Fruit fly (Drosophila melanogaster) whole organism, adult: ENCODE measurements around the gene nompC.

Source experiments
- CG11617 ChIP-seq: fragments of 200-800 bp; sonication (Bioruptor generic); optimal IDR thresholded peaks from 2 replicates; lab custom pipeline; 2017; ENCODE audit warnings: mild to moderate bottlenecking, missing biosample characterization, missing genetic modification reagents, missing genetic modification characterization
- CG12768 ChIP-seq: fragments of 200-800 bp; sonication (Bioruptor generic); optimal IDR thresholded peaks from 2 replicates; lab custom pipeline; 2017; ENCODE audit warnings: missing biosample characterization, missing genetic modification characterization, mild to moderate bottlenecking, moderate library complexity, missing genetic modification reagents
- CG14711 ChIP-seq: fragments of 200-800 bp; sonication (Bioruptor generic); optimal IDR thresholded peaks from 2 replicates; lab custom pipeline; 2018; ENCODE audit warnings: missing biosample characterization, mild to moderate bottlenecking, missing genetic modification characterization, moderate library complexity
- CG1620 ChIP-seq: fragments of 200-800 bp; sonication (Bioruptor generic); optimal IDR thresholded peaks from 2 replicates; lab custom pipeline; 2016; ENCODE audit warnings: missing biosample characterization, missing genetic modification characterization
- CG33017 ChIP-seq: fragments of 200-800 bp; sonication (Bioruptor generic); optimal IDR thresholded peaks from 2 replicates; lab custom pipeline; 2018; ENCODE audit warnings: missing biosample characterization, mild to moderate bottlenecking, missing genetic modification characterization, moderate library complexity
- CG5204 ChIP-seq: fragments of 200-800 bp; sonication (Bioruptor generic); optimal IDR thresholded peaks from 2 replicates; lab custom pipeline; 2016; ENCODE audit warnings: missing biosample characterization, missing genetic modification characterization
- CG7045 ChIP-seq: fragments of 200-800 bp; sonication (Bioruptor generic); optimal IDR thresholded peaks from 2 replicates; lab custom pipeline; 2017; ENCODE audit warnings: missing biosample characterization, mild to moderate bottlenecking, missing genetic modification characterization
- CG7101 ChIP-seq: fragments of 200-800 bp; sonication (Bioruptor generic); optimal IDR thresholded peaks from 2 replicates; lab custom pipeline; 2018; ENCODE audit warnings: missing biosample characterization, mild to moderate bottlenecking, missing genetic modification characterization, moderate library complexity
- Clk ChIP-seq: fragments of 200-800 bp; sonication (Bioruptor generic); optimal IDR thresholded peaks from 2 replicates; lab custom pipeline; 2017; ENCODE audit warnings: missing biosample characterization, missing genetic modification characterization
- Crg-1 ChIP-seq: fragments of 200-800 bp; sonication (Bioruptor generic); optimal IDR thresholded peaks from 2 replicates; lab custom pipeline; 2016; ENCODE audit warnings: missing biosample characterization, missing genetic modification characterization
- Hr96 ChIP-seq: fragments of 200-800 bp; sonication (Bioruptor generic); optimal IDR thresholded peaks from 2 replicates; lab custom pipeline; 2016; ENCODE audit warnings: missing biosample characterization, missing genetic modification characterization
- Mnt ChIP-seq: fragments of 200-800 bp; sonication (Bioruptor generic); optimal IDR thresholded peaks from 2 replicates; lab custom pipeline; 2016; ENCODE audit warnings: missing biosample characterization, mild to moderate bottlenecking, missing genetic modification characterization
- bab1 ChIP-seq: fragments of 200-800 bp; sonication (Bioruptor generic); optimal IDR thresholded peaks from 3 replicates; lab custom pipeline; 2019; ENCODE audit warnings: missing biosample characterization, mild to moderate bottlenecking, missing genetic modification characterization, moderate library complexity
- cic ChIP-seq: fragments of 200-800 bp; sonication (Bioruptor generic); optimal IDR thresholded peaks from 2 replicates; lab custom pipeline; 2017; ENCODE audit warnings: missing biosample characterization, mild to moderate bottlenecking, missing genetic modification characterization, moderate library complexity
- cnc ChIP-seq, 2 experiments: fragments of >200 bp; optimal IDR thresholded peaks; 2 replicates each; lab custom pipeline; 2017
- kay ChIP-seq: fragments of 200-800 bp; sonication (Bioruptor generic); peaks from one replicate; lab custom pipeline; 2016; ENCODE audit warnings: missing biosample characterization, missing genetic modification characterization, borderline replicate concordance
- ovo ChIP-seq: fragments of 200-800 bp; sonication (Bioruptor generic); optimal IDR thresholded peaks from 2 replicates; lab custom pipeline; 2016; ENCODE audit warnings: missing biosample characterization, missing genetic modification characterization
- pad ChIP-seq: fragments of 200-800 bp; sonication (Bioruptor generic); optimal IDR thresholded peaks from 3 replicates; lab custom pipeline; 2017; ENCODE audit warnings: missing biosample characterization, missing genetic modification characterization, mild to moderate bottlenecking, moderate library complexity, missing genetic modification reagents
- tj ChIP-seq: fragments of 200-800 bp; sonication (Bioruptor generic); optimal IDR thresholded peaks from 3 replicates; lab custom pipeline; 2017; ENCODE audit warnings: missing biosample characterization, mild to moderate bottlenecking, missing genetic modification characterization, moderate library complexity
- toe ChIP-seq: fragments of 200-800 bp; sonication (Bioruptor generic); optimal IDR thresholded peaks from 2 replicates; lab custom pipeline; 2016; ENCODE audit warnings: missing biosample characterization, missing genetic modification characterization

The nompC gene

DNA sequence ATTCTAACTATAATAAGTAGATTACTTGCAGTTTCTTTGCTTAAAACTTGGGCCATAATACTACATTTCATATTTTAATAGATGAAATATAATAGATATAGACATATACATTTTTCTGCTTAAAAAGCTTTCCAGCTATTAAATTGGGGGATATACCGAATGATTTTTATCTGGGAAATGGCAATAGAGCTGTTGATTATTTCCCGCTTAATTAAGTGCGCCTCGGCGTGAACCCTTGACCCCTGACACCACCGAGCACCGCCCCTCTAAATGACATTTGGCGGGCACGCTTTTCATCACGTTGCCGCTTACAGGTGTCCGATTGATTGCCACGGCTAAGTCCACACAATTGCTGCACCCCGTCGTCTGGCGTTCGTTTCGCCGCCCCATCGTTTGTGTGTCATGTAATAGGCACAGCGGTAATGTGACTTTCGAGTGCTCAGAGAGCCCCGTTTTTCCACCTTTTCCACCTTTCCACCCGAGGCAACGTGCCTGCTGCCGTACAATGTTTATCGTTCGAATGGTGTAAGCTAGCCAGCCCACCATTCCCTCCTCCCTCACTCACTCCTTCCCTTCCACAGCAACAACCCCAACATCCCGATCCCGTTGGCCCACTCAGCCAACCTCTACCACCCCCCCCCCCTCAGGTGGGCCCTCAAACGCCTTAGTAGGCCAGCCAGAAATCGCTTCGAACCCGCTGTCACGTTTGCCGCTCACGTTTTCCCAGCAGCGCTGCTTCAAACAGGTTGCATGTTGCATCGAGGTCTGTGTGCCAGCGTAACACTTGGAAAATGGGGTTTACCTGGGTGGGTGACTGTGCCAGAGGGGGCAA is 45.0 kb upstream of the nompC start:
- TF ChIP-seq CG11617 (no peak), CG12768 (GFP tag; lab: Kevin White, UChicago) (peak; percentile 78), toe (no peak), CG14711 (tag; lab: Kevin White, UChicago) (no peak), cic (GFP tag; lab: Kevin White, UChicago) (peak; percentile 80), bab1 (no peak), CG33017 (tag; lab: Kevin White, UChicago) (peak; percentile 6), CG1620 (GFP tag; lab: Kevin White, UChicago) (no peak), Clk (GFP tag; lab: Kevin White, UChicago) (peak; percentile 99), Crg-1 (GFP tag; lab: Kevin White, UChicago) (no peak), tj (GFP tag; lab: Kevin White, UChicago) (peak; percentile 33), CG7045 (GFP tag; lab: Kevin White, UChicago) (no peak), kay (peak; percentile 82), Mnt (peak; percentile 63), pad (GFP tag; lab: Kevin White, UChicago) (peak; percentile 39), CG7101 (tag; lab: Kevin White, UChicago) (no peak), ovo (GFP tag; lab: Kevin White, UChicago) (peak; percentile 80), Hr96 (GFP tag; lab: Kevin White, UChicago) (no peak), CG5204 (GFP tag; lab: Kevin White, UChicago) (no peak), cnc (optimal IDR thresholded peaks at IDR 0.05; lab: Kevin White, UChicago) (no peak)

dm6 chr2L:5302284-5302683 is 43.7 kb upstream of the nompC start:
- TF ChIP-seq bab1 (peak; percentile 38), CG1620 (GFP tag; lab: Kevin White, UChicago) (peak; percentile 1), tj (GFP tag; lab: Kevin White, UChicago) (no peak), kay (no peak), Mnt (no peak), toe (peak; percentile 46), cnc (optimal IDR thresholded peaks at IDR 0.05; lab: Kevin White, UChicago) (peak in 1 of 2 experiments; percentile 21), CG11617 (peak; percentile 29), CG7101 (tag; lab: Kevin White, UChicago) (peak; percentile 71), pad (GFP tag; lab: Kevin White, UChicago) (no peak), Crg-1 (GFP tag; lab: Kevin White, UChicago) (peak; percentile 8), ovo (GFP tag; lab: Kevin White, UChicago) (peak; percentile 61), cic (GFP tag; lab: Kevin White, UChicago) (no peak), Clk (GFP tag; lab: Kevin White, UChicago) (no peak), CG7045 (GFP tag; lab: Kevin White, UChicago) (peak; percentile 66), Hr96 (GFP tag; lab: Kevin White, UChicago) (peak; percentile 57), CG33017 (tag; lab: Kevin White, UChicago) (peak; percentile 67), CG14711 (tag; lab: Kevin White, UChicago) (peak; percentile 65), CG12768 (GFP tag; lab: Kevin White, UChicago) (peak; percentile 58), CG5204 (GFP tag; lab: Kevin White, UChicago) (peak; percentile 77)

dm6 chr2L:5302692-5303043 is 43.3 kb upstream of the nompC start:
- TF ChIP-seq CG5204 (GFP tag; lab: Kevin White, UChicago): no peak
- no peak for TF ChIP-seq CG33017 (tag; lab: Kevin White, UChicago)
- peak; percentile 3 for TF ChIP-seq ovo (GFP tag; lab: Kevin White, UChicago)
- no peak for TF ChIP-seq CG7045 (GFP tag; lab: Kevin White, UChicago)
- TF ChIP-seq CG7101 (tag; lab: Kevin White, UChicago): no peak
- no peak for TF ChIP-seq tj (GFP tag; lab: Kevin White, UChicago)
- TF ChIP-seq CG1620 (GFP tag; lab: Kevin White, UChicago): no peak
- no peak for TF ChIP-seq cic (GFP tag; lab: Kevin White, UChicago)
- TF ChIP-seq cnc (optimal IDR thresholded peaks at IDR 0.05; lab: Kevin White, UChicago): no peak
- no peak for TF ChIP-seq CG12768 (GFP tag; lab: Kevin White, UChicago)
- TF ChIP-seq bab1: no peak
- no peak for TF ChIP-seq CG11617
- TF ChIP-seq Crg-1 (GFP tag; lab: Kevin White, UChicago): no peak
- TF ChIP-seq kay: peak; percentile 98
- TF ChIP-seq Clk (GFP tag; lab: Kevin White, UChicago): no peak
- TF ChIP-seq CG14711 (tag; lab: Kevin White, UChicago): no peak
- no peak for TF ChIP-seq Hr96 (GFP tag; lab: Kevin White, UChicago)
- TF ChIP-seq toe: no peak
- no peak for TF ChIP-seq pad (GFP tag; lab: Kevin White, UChicago)
- TF ChIP-seq Mnt: peak; percentile 25

DNA sequence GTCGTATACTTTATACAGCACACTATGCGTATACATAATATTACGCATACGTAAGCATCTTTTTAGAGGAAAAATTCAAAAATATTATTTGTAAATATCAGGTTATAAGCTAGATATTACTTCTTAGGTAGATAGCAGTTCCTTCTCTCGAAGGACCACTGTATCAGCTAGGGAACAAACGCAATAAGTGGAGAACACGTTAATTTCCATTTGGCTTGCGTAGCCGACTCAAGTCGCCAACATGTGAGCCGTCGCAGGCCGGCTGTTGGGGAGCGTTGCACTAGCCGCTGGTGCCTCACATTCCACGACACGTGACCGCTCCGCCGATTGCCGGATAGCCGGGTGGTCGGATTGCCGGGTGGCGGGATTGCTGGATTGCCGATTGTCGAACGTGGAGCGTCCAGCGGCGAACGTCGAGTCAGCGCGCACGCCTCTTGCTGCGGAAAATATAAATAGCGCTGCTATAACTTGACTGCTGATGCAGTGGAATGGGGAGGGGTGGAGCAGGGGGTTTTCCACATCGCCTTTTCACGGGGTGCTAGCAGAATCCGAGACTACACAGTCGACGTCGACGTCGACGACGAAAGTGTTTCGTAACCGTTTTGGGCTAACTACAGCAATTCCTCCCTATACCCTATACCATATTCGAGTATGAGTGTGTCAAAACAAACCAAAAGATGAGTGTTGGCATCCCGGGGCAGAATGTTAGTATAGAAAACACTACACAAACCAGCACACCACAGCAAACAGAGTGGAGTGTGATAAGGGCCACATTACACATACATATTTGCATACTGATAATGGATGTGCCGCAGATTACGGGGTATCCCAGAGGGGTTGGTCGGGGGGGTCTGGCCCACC is 42.7 kb upstream of the nompC start:
- peak; percentile 69 for TF ChIP-seq pad (GFP tag; lab: Kevin White, UChicago)
- TF ChIP-seq CG7045 (GFP tag; lab: Kevin White, UChicago): peak; percentile 75
- TF ChIP-seq tj (GFP tag; lab: Kevin White, UChicago): peak; percentile 100
- peak in 1 of 2 experiments; percentile 46 for TF ChIP-seq cnc (optimal IDR thresholded peaks at IDR 0.05; lab: Kevin White, UChicago)
- TF ChIP-seq CG14711 (tag; lab: Kevin White, UChicago): peak; percentile 83
- peak; percentile 51 for TF ChIP-seq bab1
- peak; percentile 68 for TF ChIP-seq CG12768 (GFP tag; lab: Kevin White, UChicago)
- TF ChIP-seq Clk (GFP tag; lab: Kevin White, UChicago): peak; percentile 91
- no peak for TF ChIP-seq CG1620 (GFP tag; lab: Kevin White, UChicago)
- peak; percentile 78 for TF ChIP-seq CG5204 (GFP tag; lab: Kevin White, UChicago)
- peak; percentile 79 for TF ChIP-seq toe
- peak; percentile 77 for TF ChIP-seq CG11617
- peak; percentile 60 for TF ChIP-seq CG33017 (tag; lab: Kevin White, UChicago)
- TF ChIP-seq kay: peak; percentile 95
- peak; percentile 80 for TF ChIP-seq Mnt
- TF ChIP-seq Hr96 (GFP tag; lab: Kevin White, UChicago): peak; percentile 60
- peak; percentile 17 for TF ChIP-seq Crg-1 (GFP tag; lab: Kevin White, UChicago)
- TF ChIP-seq ovo (GFP tag; lab: Kevin White, UChicago): peak; percentile 22
- peak; percentile 72 for TF ChIP-seq CG7101 (tag; lab: Kevin White, UChicago)
- TF ChIP-seq cic (GFP tag; lab: Kevin White, UChicago): peak; percentile 93
